Worm (Caenorhabditis elegans): ENCODE measurements around the gene F28A10.7.

Gene F28A10.7

ce11 chrII:820519-820918, 25.0 kb downstream of the F28A10.7 start, which contains the start of gene F46F5.7:
Gene F46F5.7 (minus strand): TSS chrII:820619.
- TF ChIP-seq ref-1 (GFP tag; conservative IDR thresholded peaks at IDR 0.05) (no peak), ztf-23 (GFP tag; IDR thresholded peaks at IDR 0.05) (no peak), flt-1 (GFP tag; IDR thresholded peaks at IDR 0.05) (no peak), ztf-29 (GFP tag; IDR thresholded peaks at IDR 0.05) (no peak), klf-2 (GFP tag; conservative IDR thresholded peaks at IDR 0.05) (no peak), tab-1 (GFP tag; IDR thresholded peaks at IDR 0.05) (no peak), cog-1 (tag; optimal IDR thresholded peaks at IDR 0.05) (no peak), med-1 (GFP tag; optimal IDR thresholded peaks at IDR 0.05; ENCODE audit: insufficient read depth) (no peak), T22C8.4 (GFP tag; IDR thresholded peaks at IDR 0.05) (no peak)

- no peak for TF ChIP-seq klf-2 (GFP tag; conservative IDR thresholded peaks at IDR 0.05)
Observed at ce11 chrII:814737-815136, 30.8 kb downstream of the F28A10.7 start, which contains the start of gene msrp-3. Gene msrp-3 (minus strand): TSS chrII:814837.

ce11 chrII:812917-813316, 32.6 kb downstream of the F28A10.7 start, which contains the start of gene F46F5.5:
Gene F46F5.5 (minus strand): TSS chrII:813017.
- TF ChIP-seq tab-1 (GFP tag; IDR thresholded peaks at IDR 0.05) (no peak), flt-1 (GFP tag; IDR thresholded peaks at IDR 0.05) (no peak), ztf-29 (GFP tag; IDR thresholded peaks at IDR 0.05) (no peak), klf-2 (GFP tag; conservative IDR thresholded peaks at IDR 0.05) (no peak), T22C8.4 (GFP tag; IDR thresholded peaks at IDR 0.05) (no peak), ref-1 (GFP tag; conservative IDR thresholded peaks at IDR 0.05) (no peak), cog-1 (tag; optimal IDR thresholded peaks at IDR 0.05) (no peak), med-1 (GFP tag; optimal IDR thresholded peaks at IDR 0.05; ENCODE audit: insufficient read depth) (no peak), ztf-23 (GFP tag; IDR thresholded peaks at IDR 0.05) (no peak)

ce11 chrII:808457-808856, 37.1 kb downstream of the F28A10.7 start, which contains the start of gene F46F5.11:
Gene F46F5.11 (plus strand): TSS chrII:808757.
- no peak for TF ChIP-seq klf-2 (GFP tag; conservative IDR thresholded peaks at IDR 0.05)
- TF ChIP-seq flt-1 (GFP tag; IDR thresholded peaks at IDR 0.05) = no peak
- no peak for TF ChIP-seq tab-1 (GFP tag; IDR thresholded peaks at IDR 0.05)
- no peak for TF ChIP-seq med-1 (GFP tag; optimal IDR thresholded peaks at IDR 0.05; ENCODE audit: insufficient read depth)
- no peak for TF ChIP-seq T22C8.4 (GFP tag; IDR thresholded peaks at IDR 0.05)
- no peak for TF ChIP-seq ref-1 (GFP tag; conservative IDR thresholded peaks at IDR 0.05)
- no peak for TF ChIP-seq cog-1 (tag; optimal IDR thresholded peaks at IDR 0.05)
- TF ChIP-seq ztf-23 (GFP tag; IDR thresholded peaks at IDR 0.05) = no peak
- no peak for TF ChIP-seq ztf-29 (GFP tag; IDR thresholded peaks at IDR 0.05)

- TF ChIP-seq ztf-29 (GFP tag; IDR thresholded peaks at IDR 0.05) (no peak), flt-1 (GFP tag; IDR thresholded peaks at IDR 0.05) (no peak), med-1 (GFP tag; optimal IDR thresholded peaks at IDR 0.05; ENCODE audit: insufficient read depth) (no peak), tab-1 (GFP tag; IDR thresholded peaks at IDR 0.05) (no peak), ref-1 (GFP tag; conservative IDR thresholded peaks at IDR 0.05) (no peak), klf-2 (GFP tag; conservative IDR thresholded peaks at IDR 0.05) (no peak), ztf-23 (GFP tag; IDR thresholded peaks at IDR 0.05) (no peak), T22C8.4 (GFP tag; IDR thresholded peaks at IDR 0.05) (no peak), cog-1 (tag; optimal IDR thresholded peaks at IDR 0.05) (no peak)
Observed at ce11 chrII:803009-803408, 42.5 kb downstream of the F28A10.7 start, which contains the start of gene F46F5.13. Gene F46F5.13 (plus strand): TSS chrII:803309.

- TF ChIP-seq T22C8.4 (GFP tag; IDR thresholded peaks at IDR 0.05) (no peak), ztf-23 (GFP tag; IDR thresholded peaks at IDR 0.05) (no peak), med-1 (GFP tag; optimal IDR thresholded peaks at IDR 0.05; ENCODE audit: insufficient read depth) (no peak), cog-1 (tag; optimal IDR thresholded peaks at IDR 0.05) (no peak), flt-1 (GFP tag; IDR thresholded peaks at IDR 0.05) (no peak), klf-2 (GFP tag; conservative IDR thresholded peaks at IDR 0.05) (no peak), ref-1 (GFP tag; conservative IDR thresholded peaks at IDR 0.05) (no peak), ztf-29 (GFP tag; IDR thresholded peaks at IDR 0.05) (no peak), tab-1 (GFP tag; IDR thresholded peaks at IDR 0.05) (no peak)
Observed at ce11 chrII:799700-800099, 45.8 kb downstream of the F28A10.7 start, which contains the start of gene F46F5.14. Gene F46F5.14 (plus strand): TSS chrII:800000.

ce11 chrII:797445-797844, 48.1 kb downstream of the F28A10.7 start:
- TF ChIP-seq T22C8.4 (GFP tag; IDR thresholded peaks at IDR 0.05) (no peak), tab-1 (GFP tag; IDR thresholded peaks at IDR 0.05) (no peak), ref-1 (GFP tag; conservative IDR thresholded peaks at IDR 0.05) (no peak), klf-2 (GFP tag; conservative IDR thresholded peaks at IDR 0.05) (no peak), ztf-29 (GFP tag; IDR thresholded peaks at IDR 0.05) (no peak), flt-1 (GFP tag; IDR thresholded peaks at IDR 0.05) (no peak), ztf-23 (GFP tag; IDR thresholded peaks at IDR 0.05) (no peak)

ce11 chrII:796916-797315, 48.6 kb downstream of the F28A10.7 start:
- no peak for TF ChIP-seq klf-2 (GFP tag; conservative IDR thresholded peaks at IDR 0.05)
- no peak for TF ChIP-seq T22C8.4 (GFP tag; IDR thresholded peaks at IDR 0.05)
- no peak for TF ChIP-seq tab-1 (GFP tag; IDR thresholded peaks at IDR 0.05)
- TF ChIP-seq cog-1 (tag; optimal IDR thresholded peaks at IDR 0.05) = no peak
- no peak for TF ChIP-seq flt-1 (GFP tag; IDR thresholded peaks at IDR 0.05)
- no peak for TF ChIP-seq med-1 (GFP tag; optimal IDR thresholded peaks at IDR 0.05; ENCODE audit: insufficient read depth)
